Worm (Caenorhabditis elegans) whole organism, young adult: ENCODE data around the gene spp-18.

Source experiments
- B0035.1 ChIP-seq: sonication (generic microtip); optimal IDR thresholded peaks from 2 replicates; lab custom pipeline; 2016; ENCODE audit warnings: missing genetic modification characterization, mild to moderate bottlenecking, missing compliant biosample characterization, missing genotype, missing genetic modification reagents
- B0261.1 ChIP-seq: sonication (generic microtip); optimal IDR thresholded peaks from 2 replicates; lab custom pipeline; 2016; ENCODE audit warnings: mild to moderate bottlenecking, missing genetic modification characterization, moderate library complexity, missing compliant biosample characterization
- B0336.3 ChIP-seq: fragments of 200-800 bp; sonication (Bioruptor generic); IDR thresholded peaks from 2 replicates; pipeline ENCODE4 v1.3.6; 2022; ENCODE audit warnings: missing genetic modification characterization, missing compliant biosample characterization
- C17E4.6 ChIP-seq: fragments of 200-800 bp; sonication (Bioruptor generic); IDR thresholded peaks from 2 replicates; pipeline ENCODE4 v1.3.6; 2022; ENCODE audit warnings: missing genetic modification reagents, missing genetic modification characterization, missing compliant biosample characterization
- F10E7.11 ChIP-seq: sonication (generic microtip); optimal IDR thresholded peaks from 2 replicates; lab custom pipeline; 2017; ENCODE audit warnings: mild to moderate bottlenecking, missing genetic modification characterization, moderate library complexity, missing compliant biosample characterization
- F22D6.2 ChIP-seq: sonication (generic microtip); optimal IDR thresholded peaks from 2 replicates; lab custom pipeline; 2016; ENCODE audit warnings: mild to moderate bottlenecking, missing genetic modification characterization, missing compliant biosample characterization
- F23B12.7 ChIP-seq: sonication (generic microtip); optimal IDR thresholded peaks from 2 replicates; lab custom pipeline; 2017; ENCODE audit warnings: missing genetic modification characterization, mild to moderate bottlenecking, missing compliant biosample characterization, antibody characterized with exemption, moderate library complexity; ENCODE audit not compliant: insufficient read depth
- F55B11.4 ChIP-seq: sonication (generic microtip); optimal IDR thresholded peaks from 2 replicates; lab custom pipeline; 2016; ENCODE audit warnings: missing compliant biosample characterization, missing genetic modification characterization, borderline replicate concordance; ENCODE audit not compliant: insufficient read depth
- T07F8.4 ChIP-seq: sonication (generic microtip); optimal IDR thresholded peaks from 2 replicates; lab custom pipeline; 2016; ENCODE audit warnings: mild to moderate bottlenecking, missing genetic modification characterization, moderate library complexity, missing compliant biosample characterization
- Y95B8A.8 ChIP-seq: fragments of 200-800 bp; sonication (Bioruptor generic); IDR thresholded peaks from 2 replicates; pipeline ENCODE4 v1.3.6; 2022; ENCODE audit warnings: missing genetic modification reagents, missing genetic modification characterization, missing compliant biosample characterization
- ama-1 ChIP-seq, 3 experiments: fragments of 150-350 bp in 1 of 3; sonication (generic microtip) in 2 of 3; optimal IDR thresholded peaks; 2 replicates each; lab custom pipeline; 2014 to 2018; ENCODE audit warnings: missing biosample characterization in 2 of 3, missing genetic modification characterization in 2 of 3, missing genetic modification reagents in 2 of 3
- aptf-2 ChIP-seq: fragments of 200-800 bp; sonication (Bioruptor generic); conservative IDR thresholded peaks from 2 replicates; pipeline ENCODE4 v1.3.6; 2022; ENCODE audit warnings: missing genetic modification reagents, missing genetic modification characterization, missing compliant biosample characterization
- ccch-3 ChIP-seq: fragments of 200-800 bp; sonication (Bioruptor generic); optimal IDR thresholded peaks from 2 replicates; lab custom pipeline; 2018; ENCODE audit warnings: mild to moderate bottlenecking, missing genetic modification characterization, missing compliant biosample characterization
- ceh-27 ChIP-seq: fragments of 200-800 bp; sonication (Bioruptor generic); optimal IDR thresholded peaks from 2 replicates; lab custom pipeline; 2018; ENCODE audit warnings: mild to moderate bottlenecking, missing genetic modification characterization, moderate library complexity, missing compliant biosample characterization
- dox-1 ChIP-seq: fragments of 200-800 bp; sonication (Bioruptor generic); IDR thresholded peaks from 2 replicates; pipeline ENCODE4 v1.3.6; 2022; ENCODE audit warnings: missing genetic modification reagents, missing genetic modification characterization, missing compliant biosample characterization
- dpff-1 ChIP-seq: sonication (generic microtip); optimal IDR thresholded peaks from 2 replicates; lab custom pipeline; 2017; ENCODE audit warnings: mild to moderate bottlenecking, missing genetic modification characterization, missing compliant biosample characterization
- egl-18 ChIP-seq: fragments of 200-800 bp; sonication (Bioruptor generic); IDR thresholded peaks from 2 replicates; pipeline ENCODE4 v1.3.6; 2022; ENCODE audit warnings: missing genetic modification reagents, missing genetic modification characterization, missing compliant biosample characterization
- egrh-3 ChIP-seq: fragments of 200-800 bp; sonication (Bioruptor generic); IDR thresholded peaks from 2 replicates; pipeline ENCODE4 v1.3.6; 2022; ENCODE audit warnings: missing genetic modification reagents, missing genetic modification characterization, missing compliant biosample characterization
- ekl-4 ChIP-seq: fragments of 200-800 bp; sonication (Bioruptor generic); IDR thresholded peaks from 2 replicates; pipeline ENCODE4 v1.3.6; 2022; ENCODE audit warnings: missing genetic modification reagents, missing genetic modification characterization, missing compliant biosample characterization
- fkh-3 ChIP-seq: sonication (generic microtip); optimal IDR thresholded peaks from 2 replicates; lab custom pipeline; 2016; ENCODE audit warnings: mild to moderate bottlenecking, missing genetic modification characterization, missing compliant biosample characterization
- him-1 ChIP-seq: sonication (generic microtip); optimal IDR thresholded peaks from 2 replicates; lab custom pipeline; 2016; ENCODE audit warnings: missing genotype, missing genetic modification reagents, missing genetic modification characterization, missing compliant biosample characterization
- hlh-26 ChIP-seq: fragments of 200-800 bp; sonication (Bioruptor generic); conservative IDR thresholded peaks from 2 replicates; pipeline ENCODE4 v1.3.6; 2022; ENCODE audit warnings: missing genetic modification reagents, missing genetic modification characterization, missing compliant biosample characterization
- hmg-1.2 ChIP-seq: fragments of 200-800 bp; sonication (Bioruptor generic); IDR thresholded peaks from 2 replicates; pipeline ENCODE4 v1.3.6; 2022; ENCODE audit warnings: missing genetic modification reagents, missing genetic modification characterization, missing compliant biosample characterization
- hmg-20 ChIP-seq: fragments of 200-800 bp; sonication (Bioruptor generic); IDR thresholded peaks from 2 replicates; pipeline ENCODE4 v1.3.6; 2022; ENCODE audit warnings: missing genetic modification reagents, missing genetic modification characterization, missing compliant biosample characterization
- let-607 ChIP-seq, 2 experiments: fragments of 200-800 bp in 1 of 2; sonication (Bioruptor generic) in 1 of 2; sonication (generic microtip) in 1 of 2; optimal IDR thresholded peaks; 2 replicates each; lab custom pipeline; 2016 to 2018; ENCODE audit warnings: mild to moderate bottlenecking in 2 of 2, missing compliant biosample characterization in 2 of 2, missing genetic modification characterization in 2 of 2, moderate library complexity in 2 of 2, missing genotype in 1 of 2
- lin-26 ChIP-seq: fragments of 200-800 bp; sonication (Bioruptor generic); IDR thresholded peaks from 2 replicates; pipeline ENCODE4 v1.3.6; 2022; ENCODE audit warnings: missing genetic modification reagents, missing genetic modification characterization, missing compliant biosample characterization
- lin-40 ChIP-seq: sonication (generic microtip); optimal IDR thresholded peaks from 2 replicates; lab custom pipeline; 2016; ENCODE audit warnings: missing genetic modification characterization, mild to moderate bottlenecking, missing compliant biosample characterization, missing genotype, missing genetic modification reagents
- lin-54 ChIP-seq: fragments of 200-800 bp; sonication (Bioruptor generic); optimal IDR thresholded peaks from 2 replicates; lab custom pipeline; 2018; ENCODE audit warnings: mild to moderate bottlenecking, missing genetic modification characterization, missing compliant biosample characterization
- lir-1 ChIP-seq: fragments of 200-800 bp; sonication (Bioruptor generic); conservative IDR thresholded peaks from 2 replicates; pipeline ENCODE4 v1.3.6; 2022; ENCODE audit warnings: missing genetic modification reagents, missing genetic modification characterization, missing compliant biosample characterization
- madf-3 ChIP-seq: fragments of 200-800 bp; sonication (Bioruptor generic); IDR thresholded peaks from 2 replicates; pipeline ENCODE4 v1.3.6; 2022; ENCODE audit warnings: missing genetic modification reagents, missing genetic modification characterization, missing compliant biosample characterization
- mcd-1 ChIP-seq: fragments of 200-800 bp; sonication (Bioruptor generic); IDR thresholded peaks from 2 replicates; pipeline ENCODE4 v1.3.6; 2022; ENCODE audit warnings: missing genetic modification reagents, missing genetic modification characterization, missing compliant biosample characterization
- mxl-1 ChIP-seq: sonication (generic microtip); optimal IDR thresholded peaks from 2 replicates; lab custom pipeline; 2016; ENCODE audit warnings: missing genetic modification characterization, missing compliant biosample characterization
- nfya-1 ChIP-seq: sonication (generic microtip); optimal IDR thresholded peaks from 2 replicates; lab custom pipeline; 2017; ENCODE audit warnings: antibody characterized with exemption, missing compliant biosample characterization, missing genetic modification characterization, borderline replicate concordance; ENCODE audit not compliant: insufficient read depth
- nfya-2 ChIP-seq: fragments of 200-800 bp; sonication (Bioruptor generic); IDR thresholded peaks from 2 replicates; pipeline ENCODE4 v1.3.6; 2022; ENCODE audit warnings: missing genetic modification reagents, missing genetic modification characterization, missing compliant biosample characterization
- pbrm-1 ChIP-seq: fragments of 200-800 bp; sonication (Bioruptor generic); IDR thresholded peaks from 2 replicates; pipeline ENCODE4 v1.3.6; 2022; ENCODE audit warnings: missing genetic modification reagents, missing genetic modification characterization, missing compliant biosample characterization
- rec-8 ChIP-seq, 2 experiments: sonication (generic microtip); optimal IDR thresholded peaks; 2 replicates each; lab custom pipeline; 2016; ENCODE audit warnings: mild to moderate bottlenecking in 2 of 2, missing genetic modification characterization in 2 of 2, missing genetic modification reagents in 2 of 2, missing genotype in 2 of 2, missing biosample characterization in 1 of 2, missing compliant biosample characterization in 1 of 2, moderate library complexity in 1 of 2
- rpc-1 ChIP-seq, 2 experiments: fragments of 150-350 bp in 1 of 2; sonication (generic microtip) in 1 of 2; optimal IDR thresholded peaks; 2 replicates each; lab custom pipeline; 2014 to 2018; ENCODE audit warnings: missing biosample characterization in 1 of 2, missing genetic modification characterization in 1 of 2, missing genetic modification reagents in 1 of 2, missing genotype in 1 of 2
- snpc-1.1 ChIP-seq: sonication (generic microtip); optimal IDR thresholded peaks from 2 replicates; lab custom pipeline; 2017; ENCODE audit warnings: missing genetic modification characterization, mild to moderate bottlenecking, missing compliant biosample characterization, antibody characterized with exemption, moderate library complexity, missing genotype, missing genetic modification reagents; ENCODE audit not compliant: insufficient read depth
- sptf-2 ChIP-seq: fragments of 200-800 bp; sonication (Bioruptor generic); optimal IDR thresholded peaks from 2 replicates; lab custom pipeline; 2018; ENCODE audit warnings: mild to moderate bottlenecking, missing genetic modification characterization, missing compliant biosample characterization
- tbx-9 ChIP-seq: sonication (generic microtip); optimal IDR thresholded peaks from 2 replicates; lab custom pipeline; 2016; ENCODE audit warnings: borderline replicate concordance, missing genetic modification characterization, inconsistent platforms, missing compliant biosample characterization
- ztf-25 ChIP-seq: fragments of 200-800 bp; sonication (Bioruptor generic); IDR thresholded peaks from 2 replicates; pipeline ENCODE4 v1.3.6; 2022; ENCODE audit warnings: missing genetic modification reagents, missing genetic modification characterization, missing compliant biosample characterization
- ztf-28 ChIP-seq: fragments of 200-800 bp; sonication (Bioruptor generic); IDR thresholded peaks from 2 replicates; pipeline ENCODE4 v1.3.6; 2022; ENCODE audit warnings: missing genetic modification reagents, missing genetic modification characterization, missing compliant biosample characterization

Gene spp-18

DNA sequence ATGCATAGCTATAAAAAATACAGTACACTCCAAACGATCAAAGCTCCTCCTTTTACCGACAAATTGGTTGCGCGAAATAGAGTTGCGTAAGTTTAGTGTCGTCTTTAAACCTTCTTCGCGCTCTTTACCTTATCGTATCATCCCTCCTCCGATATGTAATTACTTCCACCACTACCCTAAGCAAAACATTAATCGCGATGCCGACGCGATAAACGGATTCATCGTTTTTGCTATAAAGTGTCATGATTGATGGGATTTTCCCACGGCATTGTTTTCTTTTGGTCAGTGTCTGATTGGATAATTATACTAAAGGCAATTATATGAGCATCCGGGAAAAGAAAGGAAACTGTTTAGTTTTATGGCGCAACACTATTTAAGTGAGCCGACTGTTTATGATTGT, 25.3 kb downstream of the spp-18 start:
- TF ChIP-seq rec-8 (tag; optimal IDR thresholded peaks at IDR 0.05; lab: Kevin White, UChicago) (no peak), lir-1 (GFP tag; lab: Robert Waterston, UW) (no peak), hmg-1.2 (GFP tag; lab: Robert Waterston, UW) (no peak), B0035.1 (tag; lab: Kevin White, UChicago) (no peak), aptf-2 (GFP tag; lab: Robert Waterston, UW) (no peak), egrh-3 (GFP tag; lab: Robert Waterston, UW) (no peak), nfya-1 (tag; lab: Kevin White, UChicago) (no peak), B0261.1 (tag; lab: Kevin White, UChicago) (no peak), mcd-1 (GFP tag; lab: Robert Waterston, UW) (no peak), hlh-26 (GFP tag; lab: Robert Waterston, UW) (no peak), B0336.3 (no peak), C17E4.6 (GFP tag; lab: Robert Waterston, UW) (no peak), T07F8.4 (no peak), fkh-3 (tag; lab: Kevin White, UChicago) (no peak)

DNA sequence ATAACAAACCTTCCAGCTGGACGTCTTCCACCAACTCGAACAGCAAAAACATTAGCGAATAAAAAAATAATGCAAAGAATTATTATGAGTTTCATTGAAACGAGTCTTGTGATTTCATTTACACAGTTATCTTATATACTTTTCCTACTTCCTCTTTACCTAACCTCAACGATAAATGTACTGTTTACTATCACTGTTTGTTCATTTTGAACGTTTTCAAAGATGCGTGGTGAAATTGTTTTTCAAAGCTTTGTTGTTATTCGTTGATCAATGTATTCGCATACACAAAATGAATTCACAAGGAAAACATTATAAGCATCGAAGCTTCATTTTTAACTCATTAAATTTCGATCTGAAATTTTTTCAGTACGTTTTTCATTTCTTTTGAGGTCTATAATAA, 28.8 kb downstream of the spp-18 start, which contains the start of gene W09C2.7:
W09C2.7 (minus strand) TSS at position 101 of the 400 bp plus-strand sequence.
- TF ChIP-seq pbrm-1 (GFP tag; lab: Robert Waterston, UW) (no peak), ztf-25 (GFP tag; lab: Robert Waterston, UW) (no peak), lin-40 (tag; lab: Kevin White, UChicago) (no peak), lin-54 (GFP tag; lab: Kevin White, UChicago) (no peak), dpff-1 (tag; lab: Kevin White, UChicago) (no peak), F22D6.2 (tag; lab: Kevin White, UChicago) (no peak), hmg-20 (GFP tag; lab: Robert Waterston, UW) (no peak), F10E7.11 (tag; lab: Kevin White, UChicago) (no peak), madf-3 (GFP tag; lab: Robert Waterston, UW) (no peak), nfya-2 (GFP tag; lab: Robert Waterston, UW) (no peak), ekl-4 (GFP tag; lab: Robert Waterston, UW) (no peak), rpc-1 (optimal IDR thresholded peaks at IDR 0.05; lab: Kevin White, UChicago) (no peak), rpc-1 (tag; optimal IDR thresholded peaks at IDR 0.05; lab: Kevin White, UChicago) (no peak), lin-26 (GFP tag; lab: Robert Waterston, UW) (no peak), him-1 (tag; lab: Kevin White, UChicago) (no peak)

ce11 chrIV:9623269-9623668, 29.8 kb downstream of the spp-18 start, which contains the start of gene W09C2.9:
TSS of gene W09C2.9 (minus strand) at chrIV:9623369.
- TF ChIP-seq him-1 (tag; lab: Kevin White, UChicago) (no peak), let-607 (tag; optimal IDR thresholded peaks at IDR 0.05; lab: Kevin White, UChicago) (no peak), F55B11.4 (no peak), ceh-27 (GFP tag; lab: Kevin White, UChicago) (no peak), dox-1 (GFP tag; lab: Robert Waterston, UW) (no peak), lin-54 (GFP tag; lab: Kevin White, UChicago) (no peak)

- TF ChIP-seq ama-1 (optimal IDR thresholded peaks at IDR 0.05; lab: Kevin White, UChicago) (no peak), ama-1 (GFP tag; optimal IDR thresholded peaks at IDR 0.05; lab: Kevin White, UChicago) (no peak), Y95B8A.8 (GFP tag; lab: Robert Waterston, UW) (no peak), ztf-28 (GFP tag; lab: Robert Waterston, UW) (no peak), snpc-1.1 (tag; lab: Kevin White, UChicago) (no peak), egl-18 (GFP tag; lab: Robert Waterston, UW) (no peak), rec-8 (tag; optimal IDR thresholded peaks at IDR 0.05; lab: Kevin White, UChicago) (no peak), F10E7.11 (tag; lab: Kevin White, UChicago) (no peak), fkh-3 (tag; lab: Kevin White, UChicago) (no peak), mxl-1 (tag; lab: Kevin White, UChicago) (no peak), tbx-9 (tag; lab: Kevin White, UChicago) (no peak), ccch-3 (GFP tag; lab: Kevin White, UChicago) (no peak), sptf-2 (no peak), F23B12.7 (tag; lab: Kevin White, UChicago) (no peak)
Observed at ce11 chrIV:9624275-9624674, 30.8 kb downstream of the spp-18 start, which contains the start of gene W09C2.8. TSS of gene W09C2.8 (minus strand) at chrIV:9624375.
